Fruit fly (Drosophila melanogaster) whole organism, pupa: ENCODE measurements around the gene Hinfp.

Experiments
- CG10348 ChIP-seq: fragments of 200-800 bp; sonication (Bioruptor generic); IDR thresholded peaks from 2 replicates; pipeline ENCODE4 v1.3.6; 2022; ENCODE audit warnings: missing biosample characterization, missing genetic modification characterization
- CG12605 ChIP-seq: fragments of 200-800 bp; sonication (Bioruptor generic); IDR thresholded peaks from 2 replicates; pipeline ENCODE4 v1.3.6; 2022; ENCODE audit warnings: missing biosample characterization, missing genetic modification characterization
- CG13204 ChIP-seq: fragments of 200-800 bp; sonication (Bioruptor generic); optimal IDR thresholded peaks from 2 replicates; lab custom pipeline; 2018; ENCODE audit warnings: missing biosample characterization, mild to moderate bottlenecking, missing genetic modification characterization, moderate library complexity
- CG14655 ChIP-seq: fragments of 200-800 bp; sonication (Bioruptor generic); optimal IDR thresholded peaks from 3 replicates; lab custom pipeline; 2017; ENCODE audit warnings: mild to moderate bottlenecking, missing biosample characterization, missing genetic modification reagents, missing genetic modification characterization
- CG15710 ChIP-seq: fragments of 200-800 bp; sonication (Bioruptor generic); optimal IDR thresholded peaks from 2 replicates; lab custom pipeline; 2018; ENCODE audit warnings: missing biosample characterization, mild to moderate bottlenecking, missing genetic modification characterization, moderate library complexity
- CG17806 ChIP-seq: fragments of 200-800 bp; sonication (Bioruptor generic); optimal IDR thresholded peaks from 2 replicates; lab custom pipeline; 2018; ENCODE audit warnings: missing biosample characterization, mild to moderate bottlenecking, missing genetic modification characterization, moderate library complexity
- CG32121 ChIP-seq: fragments of 200-800 bp; sonication (Bioruptor generic); IDR thresholded peaks from 2 replicates; pipeline ENCODE4 v1.3.6; 2022; ENCODE audit warnings: missing biosample characterization, missing genetic modification characterization
- CG4496 ChIP-seq: fragments of 200-800 bp; sonication (Bioruptor generic); IDR thresholded peaks from 3 replicates; pipeline ENCODE4 v1.3.6; 2022; ENCODE audit warnings: missing biosample characterization, missing genetic modification characterization
- CG8159 ChIP-seq: fragments of 200-800 bp; sonication (Bioruptor generic); optimal IDR thresholded peaks from 3 replicates; lab custom pipeline; 2018; ENCODE audit warnings: missing biosample characterization, mild to moderate bottlenecking, missing genetic modification characterization, moderate library complexity
- CG8301 ChIP-seq: fragments of 200-800 bp; sonication (Bioruptor generic); optimal IDR thresholded peaks from 2 replicates; lab custom pipeline; 2018; ENCODE audit warnings: missing biosample characterization, mild to moderate bottlenecking, missing genetic modification characterization
- CG9948 ChIP-seq: fragments of 200-800 bp; sonication (Bioruptor generic); optimal IDR thresholded peaks from 2 replicates; lab custom pipeline; 2018; ENCODE audit warnings: missing biosample characterization, mild to moderate bottlenecking, missing genetic modification characterization, moderate library complexity
- D1 ChIP-seq: fragments of 200-800 bp; sonication (Bioruptor generic); optimal IDR thresholded peaks from 2 replicates; lab custom pipeline; 2018; ENCODE audit warnings: missing biosample characterization, mild to moderate bottlenecking, missing genetic modification characterization, moderate library complexity
- EcR ChIP-seq: fragments of 200-800 bp; sonication (Bioruptor generic); optimal IDR thresholded peaks from 3 replicates; lab custom pipeline; 2019; ENCODE audit warnings: missing biosample characterization, missing genetic modification characterization, mild to moderate bottlenecking, moderate library complexity, missing genetic modification reagents
- Ets98B ChIP-seq: fragments of 200-800 bp; sonication (Bioruptor generic); IDR thresholded peaks from 2 replicates; pipeline ENCODE4 v1.3.6; 2022; ENCODE audit warnings: missing biosample characterization, missing genetic modification characterization
- Pif1A ChIP-seq: fragments of 200-800 bp; sonication (Bioruptor generic); optimal IDR thresholded peaks from 3 replicates; lab custom pipeline; 2016; ENCODE audit warnings: missing biosample characterization, missing genetic modification characterization
- Snoo ChIP-seq: fragments of 200-800 bp; sonication (Bioruptor generic); optimal IDR thresholded peaks from 3 replicates; lab custom pipeline; 2017; ENCODE audit warnings: missing biosample characterization, mild to moderate bottlenecking, missing genetic modification characterization, inconsistent platforms
- fd96Ca ChIP-seq: fragments of 200-800 bp; sonication (Bioruptor generic); IDR thresholded peaks from 3 replicates; pipeline ENCODE4 v1.3.6; 2022; ENCODE audit warnings: missing biosample characterization, missing genetic modification characterization
- gl ChIP-seq: fragments of 200-800 bp; sonication (Bioruptor generic); optimal IDR thresholded peaks from 2 replicates; lab custom pipeline; 2018; ENCODE audit warnings: missing biosample characterization, mild to moderate bottlenecking, missing genetic modification characterization
- rn ChIP-seq: fragments of 200-800 bp; sonication (Bioruptor generic); IDR thresholded peaks from 2 replicates; pipeline ENCODE4 v1.3.6; 2022; ENCODE audit warnings: missing biosample characterization, missing genetic modification characterization

Hinfp gene

DNA sequence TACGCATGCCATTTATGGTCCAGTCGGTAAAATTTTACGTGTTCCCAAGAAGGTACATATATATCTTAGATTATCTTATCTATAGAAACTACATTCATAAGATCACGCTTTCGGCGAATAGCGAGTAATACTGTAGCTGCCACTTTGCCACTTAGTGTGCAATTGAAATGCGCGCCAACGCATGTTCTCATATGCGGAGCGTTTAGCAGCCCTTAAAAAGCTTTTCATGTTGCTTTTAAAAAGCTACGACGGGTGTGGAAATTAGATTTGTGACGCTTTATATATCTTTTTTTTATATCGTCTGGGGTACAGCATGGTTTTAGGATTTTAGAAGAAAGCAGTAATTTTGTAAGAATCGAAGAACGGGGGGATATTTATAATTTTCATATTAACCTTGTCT, 32.7 kb downstream of the Hinfp start:
- TF ChIP-seq Pif1A (GFP tag; lab: Kevin White, UChicago) = no peak
- TF ChIP-seq Ets98B = no peak
- TF ChIP-seq CG8159 (tag; lab: Kevin White, UChicago) = no peak
- no peak for TF ChIP-seq gl (tag; lab: Kevin White, UChicago)
- TF ChIP-seq CG8301 (tag; lab: Kevin White, UChicago) = no peak
- no peak for TF ChIP-seq fd96Ca
- no peak for TF ChIP-seq CG14655
- no peak for TF ChIP-seq CG9948 (tag; lab: Kevin White, UChicago)
- no peak for TF ChIP-seq CG15710 (tag; lab: Kevin White, UChicago)
- TF ChIP-seq Snoo (tag; lab: Kevin White, UChicago) = no peak
- no peak for TF ChIP-seq CG17806
- no peak for TF ChIP-seq D1 (tag; lab: Kevin White, UChicago)
- TF ChIP-seq CG32121 = no peak
- TF ChIP-seq CG12605 (GFP tag; lab: Robert Waterston, UW) = no peak
- TF ChIP-seq EcR (GFP tag; lab: Kevin White, UChicago) = no peak
- no peak for TF ChIP-seq rn
- TF ChIP-seq CG10348 (GFP tag; lab: Robert Waterston, UW) = no peak
- no peak for TF ChIP-seq CG13204 (GFP tag; lab: Kevin White, UChicago)
- TF ChIP-seq CG4496 = no peak
